Worm (Caenorhabditis elegans) whole organism, L4 larva: ENCODE measurements around the gene idpp-6.
A peak's percentile ranks its signal among the peaks of the same experiment; 100 is the strongest.

ENCODE experiments used
- T26A8.4 ChIP-seq: fragments of 200-800 bp; sonication (Bioruptor generic); IDR thresholded peaks from 2 replicates; pipeline ENCODE4 v1.3.6; 2022; ENCODE audit warnings: missing genetic modification characterization, missing compliant biosample characterization
- Y48G9A.11 ChIP-seq: fragments of 200-800 bp; sonication (Bioruptor generic); IDR thresholded peaks from 2 replicates; pipeline ENCODE4 v1.3.6; 2022; ENCODE audit warnings: missing genetic modification reagents, missing genetic modification characterization, missing compliant biosample characterization
- Y5F2A.4 ChIP-seq: fragments of 200-800 bp; sonication (Bioruptor generic); optimal IDR thresholded peaks from 2 replicates; lab custom pipeline; 2018; ENCODE audit warnings: mild to moderate bottlenecking, missing genetic modification characterization, missing compliant biosample characterization
- Y75B8A.6 ChIP-seq: fragments of 200-800 bp; sonication (Bioruptor generic); IDR thresholded peaks from 2 replicates; pipeline ENCODE4 v1.3.6; 2022; ENCODE audit warnings: missing genetic modification reagents, missing genetic modification characterization, missing compliant biosample characterization
- aha-1 ChIP-seq: fragments of 150-350 bp; peaks from one replicate; lab custom pipeline; 2014; ENCODE audit warnings: missing biosample characterization, missing genetic modification characterization
- ama-1 ChIP-seq: fragments of 150-350 bp; optimal IDR thresholded peaks from 2 replicates; lab custom pipeline; 2014; ENCODE audit warnings: inconsistent platforms, mixed read lengths
- arid-1 ChIP-seq: fragments of 200-800 bp; sonication (Bioruptor generic); conservative IDR thresholded peaks from 2 replicates; pipeline ENCODE4 v1.3.6; 2022; ENCODE audit warnings: missing genetic modification reagents, missing genetic modification characterization, missing compliant biosample characterization
- ceh-32 ChIP-seq: sonication (generic microtip); optimal IDR thresholded peaks from 2 replicates; lab custom pipeline; 2016; ENCODE audit warnings: mild to moderate bottlenecking, missing genetic modification characterization, missing compliant biosample characterization; ENCODE audit not compliant: poor library complexity
- ceh-62 ChIP-seq: sonication (generic microtip); optimal IDR thresholded peaks from 2 replicates; lab custom pipeline; 2017; ENCODE audit warnings: missing biosample characterization, missing genetic modification characterization
- ces-1 ChIP-seq: fragments of 150-350 bp; sonication (generic microtip); optimal IDR thresholded peaks from 4 replicates; lab custom pipeline; 2014; ENCODE audit warnings: missing biosample characterization, missing genetic modification reagents, missing genetic modification characterization
- cey-2 ChIP-seq: sonication (generic microtip); optimal IDR thresholded peaks from 3 replicates; lab custom pipeline; 2017; ENCODE audit warnings: missing genetic modification characterization, mild to moderate bottlenecking, missing compliant biosample characterization, antibody characterized with exemption, borderline replicate concordance; ENCODE audit not compliant: insufficient read depth
- dmd-6 ChIP-seq: fragments of 200-800 bp; sonication (Bioruptor generic); IDR thresholded peaks from 2 replicates; pipeline ENCODE4 v1.3.6; 2022; ENCODE audit warnings: missing genetic modification reagents, missing genetic modification characterization, missing compliant biosample characterization
- dmd-8 ChIP-seq: fragments of 200-800 bp; sonication (Bioruptor generic); IDR thresholded peaks from 2 replicates; pipeline ENCODE4 v1.3.6; 2022; ENCODE audit warnings: missing genetic modification characterization, missing compliant biosample characterization
- dmd-9 ChIP-seq: fragments of 200-800 bp; sonication (Bioruptor generic); IDR thresholded peaks from 2 replicates; pipeline ENCODE4 v1.3.6; 2022; ENCODE audit warnings: missing genetic modification reagents, missing genetic modification characterization, missing compliant biosample characterization
- dpl-1 ChIP-seq: fragments of 150-350 bp; optimal IDR thresholded peaks from 2 replicates; lab custom pipeline; 2014; ENCODE audit warnings: missing biosample characterization, missing genetic modification reagents, missing genetic modification characterization
- duxl-1 ChIP-seq: sonication (generic microtip); optimal IDR thresholded peaks from 2 replicates; lab custom pipeline; 2016; ENCODE audit warnings: mild to moderate bottlenecking, missing genetic modification characterization, moderate library complexity, missing compliant biosample characterization; ENCODE audit not compliant: poor library complexity
- dve-1 ChIP-seq: sonication (generic microtip); optimal IDR thresholded peaks from 2 replicates; lab custom pipeline; 2017; ENCODE audit warnings: antibody characterized with exemption, mild to moderate bottlenecking, missing genetic modification characterization, missing compliant biosample characterization; ENCODE audit not compliant: insufficient read depth
- egl-43 ChIP-seq: fragments of 200-800 bp; sonication (Bioruptor generic); IDR thresholded peaks from 2 replicates; pipeline ENCODE4 v1.3.6; 2022; ENCODE audit warnings: missing genetic modification reagents, missing genetic modification characterization, missing compliant biosample characterization
- gei-8 ChIP-seq: fragments of 200-800 bp; sonication (Bioruptor generic); optimal IDR thresholded peaks from 2 replicates; lab custom pipeline; 2018; ENCODE audit warnings: mild to moderate bottlenecking, missing genetic modification characterization, missing compliant biosample characterization
- hif-1 ChIP-seq, 2 experiments: sonication (generic microtip); optimal IDR thresholded peaks; 2 replicates each; lab custom pipeline; 2016 to 2017; ENCODE audit warnings: missing compliant biosample characterization in 2 of 2, missing genetic modification characterization in 2 of 2, missing genetic modification reagents in 2 of 2, missing genotype in 2 of 2, mild to moderate bottlenecking in 1 of 2
- lin-1 ChIP-seq: fragments of 200-800 bp; sonication (Bioruptor generic); IDR thresholded peaks from 2 replicates; pipeline ENCODE4 v1.3.6; 2022; ENCODE audit warnings: missing genetic modification reagents, missing genetic modification characterization, missing compliant biosample characterization
- lin-13 ChIP-seq: fragments of 150-350 bp; optimal IDR thresholded peaks from 2 replicates; lab custom pipeline; 2014; ENCODE audit warnings: missing biosample characterization, missing genetic modification reagents, missing genetic modification characterization
- lin-29 ChIP-seq: fragments of 200-800 bp; sonication (Bioruptor generic); IDR thresholded peaks from 2 replicates; pipeline ENCODE4 v1.3.6; 2022; ENCODE audit warnings: missing genetic modification reagents, missing genetic modification characterization, missing compliant biosample characterization
- lir-3 ChIP-seq: sonication (generic microtip); optimal IDR thresholded peaks from 2 replicates; lab custom pipeline; 2016; ENCODE audit warnings: mild to moderate bottlenecking, missing genetic modification characterization, missing compliant biosample characterization
- madf-5 ChIP-seq, 2 experiments: fragments of 200-800 bp; sonication (Bioruptor generic); IDR thresholded peaks; 2 replicates each; pipeline ENCODE4 v1.3.6; 2022; ENCODE audit warnings: missing compliant biosample characterization in 2 of 2, missing genetic modification characterization in 2 of 2
- mdl-1 ChIP-seq, 2 experiments: fragments of 150-350 bp in 1 of 2; sonication (generic microtip) in 1 of 2; optimal IDR thresholded peaks; 2 replicates each; lab custom pipeline; 2014 to 2017; ENCODE audit warnings: missing biosample characterization in 2 of 2, missing genetic modification characterization in 2 of 2
- mep-1 ChIP-seq: fragments of 150-350 bp; sonication (generic microtip); optimal IDR thresholded peaks from 3 replicates; lab custom pipeline; 2014; ENCODE audit warnings: missing biosample characterization, missing genetic modification characterization
- mxl-3 ChIP-seq: fragments of 200-800 bp; sonication (Bioruptor generic); optimal IDR thresholded peaks from 2 replicates; lab custom pipeline; 2018; ENCODE audit warnings: mild to moderate bottlenecking, missing genetic modification characterization, missing compliant biosample characterization
- nhr-10 ChIP-seq: fragments of 150-350 bp; optimal IDR thresholded peaks from 2 replicates; lab custom pipeline; 2014; ENCODE audit warnings: missing biosample characterization, missing genetic modification characterization
- nhr-102 ChIP-seq: sonication (generic microtip); optimal IDR thresholded peaks from 2 replicates; lab custom pipeline; 2016; ENCODE audit warnings: mild to moderate bottlenecking, missing genetic modification characterization, moderate library complexity, missing compliant biosample characterization
- nhr-111 ChIP-seq: fragments of 200-800 bp; sonication (Bioruptor generic); optimal IDR thresholded peaks from 2 replicates; lab custom pipeline; 2018; ENCODE audit warnings: mild to moderate bottlenecking, missing genetic modification characterization, missing compliant biosample characterization
- nhr-237 ChIP-seq: sonication (generic microtip); optimal IDR thresholded peaks from 2 replicates; lab custom pipeline; 2017; ENCODE audit warnings: missing biosample characterization, missing genetic modification characterization
- nhr-28 ChIP-seq: fragments of 150-350 bp; optimal IDR thresholded peaks from 2 replicates; lab custom pipeline; 2014; ENCODE audit warnings: missing biosample characterization, missing genetic modification characterization
- nhr-41 ChIP-seq: fragments of 200-800 bp; sonication (Bioruptor generic); IDR thresholded peaks from 2 replicates; pipeline ENCODE4 v1.3.6; 2022; ENCODE audit warnings: missing genetic modification reagents, missing genetic modification characterization, missing compliant biosample characterization
- nhr-76 ChIP-seq: fragments of 150-350 bp; optimal IDR thresholded peaks from 2 replicates; lab custom pipeline; 2014; ENCODE audit warnings: missing biosample characterization, missing genetic modification characterization
- nhr-77 ChIP-seq: fragments of 150-350 bp; optimal IDR thresholded peaks from 2 replicates; lab custom pipeline; 2014; ENCODE audit warnings: missing biosample characterization, missing genetic modification characterization
- pha-4 ChIP-seq, 2 experiments: fragments of 150-350 bp in 1 of 2; fragments of 200-800 bp in 1 of 2; sonication (Bioruptor generic) in 1 of 2; IDR thresholded peaks in 1 of 2; optimal IDR thresholded peaks in 1 of 2; 2 replicates each; pipeline versions ENCODE4 v1.3.6 to Lab custom; 2014 to 2022; ENCODE audit warnings: missing genetic modification characterization in 2 of 2, missing genetic modification reagents in 2 of 2, missing biosample characterization in 1 of 2, missing compliant biosample characterization in 1 of 2
- pqm-1 ChIP-seq: sonication (generic microtip); optimal IDR thresholded peaks from 2 replicates; lab custom pipeline; 2017; ENCODE audit warnings: missing biosample characterization, missing genetic modification characterization
- saeg-2 ChIP-seq: fragments of 200-800 bp; sonication (Bioruptor generic); IDR thresholded peaks from 2 replicates; pipeline ENCODE4 v1.3.6; 2022; ENCODE audit warnings: missing genetic modification reagents, missing genetic modification characterization, missing compliant biosample characterization
- set-16 ChIP-seq: fragments of 200-800 bp; sonication (Bioruptor generic); IDR thresholded peaks from 2 replicates; pipeline ENCODE4 v1.3.6; 2022; ENCODE audit warnings: missing genetic modification reagents, missing genetic modification characterization, missing compliant biosample characterization
- spr-3 ChIP-seq: fragments of 200-800 bp; sonication (Bioruptor generic); optimal IDR thresholded peaks from 2 replicates; lab custom pipeline; 2018; ENCODE audit warnings: mild to moderate bottlenecking, missing genetic modification characterization, missing compliant biosample characterization
- tra-1 ChIP-seq: fragments of 200-800 bp; sonication (Bioruptor generic); IDR thresholded peaks from 2 replicates; pipeline ENCODE4 v1.3.6; 2022; ENCODE audit warnings: missing genetic modification reagents, missing genetic modification characterization, missing compliant biosample characterization
- unc-130 ChIP-seq: sonication (generic microtip); optimal IDR thresholded peaks from 2 replicates; lab custom pipeline; 2016; ENCODE audit warnings: missing genetic modification reagents, missing genetic modification characterization, missing compliant biosample characterization
- unc-39 ChIP-seq: sonication (generic microtip); optimal IDR thresholded peaks from 2 replicates; lab custom pipeline; 2017; ENCODE audit warnings: missing biosample characterization, missing genetic modification characterization
- zag-1 ChIP-seq: fragments of 150-350 bp; optimal IDR thresholded peaks from 2 replicates; lab custom pipeline; 2014; ENCODE audit warnings: missing biosample characterization, missing genetic modification characterization
- zfp-2 ChIP-seq: sonication (generic microtip); optimal IDR thresholded peaks from 2 replicates; lab custom pipeline; 2016; ENCODE audit warnings: mild to moderate bottlenecking, missing genetic modification characterization, missing compliant biosample characterization
- ztf-7 ChIP-seq: fragments of 150-350 bp; optimal IDR thresholded peaks from 2 replicates; lab custom pipeline; 2014; ENCODE audit warnings: missing biosample characterization, missing genetic modification characterization

The idpp-6 gene

DNA sequence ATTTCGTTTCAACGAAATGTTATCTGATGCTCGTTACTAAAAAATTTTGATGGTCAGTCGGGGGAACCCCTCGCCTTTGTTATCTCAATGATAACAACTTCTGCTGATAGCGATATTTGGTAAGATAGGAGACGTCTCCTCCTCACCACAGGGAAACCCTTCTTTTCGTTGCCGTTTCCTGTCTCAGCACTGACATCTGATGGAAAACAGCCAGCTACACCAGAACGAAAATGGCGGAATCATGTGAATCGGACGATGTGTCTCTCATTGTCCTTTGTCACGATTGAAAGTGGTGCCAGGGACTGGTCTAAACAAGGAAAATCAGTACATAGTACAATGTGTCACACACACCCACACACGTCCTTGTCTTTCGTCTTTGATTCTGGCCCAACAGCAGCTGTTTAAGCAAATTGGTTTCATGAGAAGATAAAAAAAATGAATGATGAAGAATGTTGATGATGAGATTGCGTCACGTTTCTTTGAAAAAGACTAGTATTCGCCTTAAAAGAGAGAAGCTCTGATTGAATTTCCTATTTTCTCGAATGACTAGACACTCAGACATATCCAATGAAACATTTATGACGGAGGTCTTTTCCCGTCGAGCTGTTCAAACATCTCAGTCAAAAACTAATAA lies 46.5 kb upstream of the idpp-6 start (continued):
- TF ChIP-seq zfp-2 (tag; lab: Kevin White, UChicago) (no peak), gei-8 (peak; percentile 27), pha-4 (GFP tag; IDR thresholded peaks at IDR 0.05; lab: Robert Waterston, UW) (no peak), pha-4 (tag; optimal IDR thresholded peaks at IDR 0.05; lab: Kevin White, UChicago) (no peak), ama-1 (lab: Kevin White, UChicago) (no peak)

DNA sequence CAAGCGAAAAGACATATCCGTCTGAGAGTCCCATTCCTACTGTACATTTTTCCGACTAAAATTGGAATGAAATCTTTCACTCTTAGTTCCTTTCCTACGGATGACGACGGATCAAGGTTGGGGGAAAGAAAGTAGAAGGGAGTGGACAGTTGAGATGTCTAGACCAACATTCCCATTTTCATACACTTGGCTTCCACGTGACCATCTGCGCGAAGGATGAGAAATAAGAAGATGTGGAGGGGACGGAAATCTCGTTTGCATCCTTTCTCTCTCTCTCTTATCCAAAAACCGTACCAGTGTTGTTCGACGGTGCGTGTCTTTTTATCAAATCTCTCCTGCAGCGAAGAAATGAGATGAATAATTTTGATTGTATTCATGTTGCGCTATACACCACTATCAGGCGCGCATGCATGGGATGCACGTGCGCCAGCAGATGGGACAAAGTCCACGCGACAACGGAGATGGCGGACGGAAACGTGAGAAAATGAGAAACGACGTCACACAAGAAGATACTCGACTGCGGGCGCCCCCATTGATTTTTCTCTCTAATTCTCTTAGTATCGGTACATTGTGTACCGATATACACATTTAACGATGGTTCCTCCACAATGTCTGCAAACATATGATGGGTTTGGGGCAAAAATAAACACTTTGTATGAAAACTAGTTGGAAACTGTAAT lies 45.5 kb upstream of the idpp-6 start:
- TF ChIP-seq nhr-28: peak; percentile 94
- peak; percentile 62 for TF ChIP-seq lin-13
- no peak for TF ChIP-seq dmd-9 (GFP tag; lab: Robert Waterston, UW)
- peak; percentile 91 for TF ChIP-seq nhr-10 (tag; lab: Kevin White, UChicago)
- TF ChIP-seq hif-1 (tag; optimal IDR thresholded peaks at IDR 0.05; lab: Kevin White, UChicago): peak; percentile 77 to 97
- peak; percentile 84; the same call in 1 of the 2 replicates for TF ChIP-seq saeg-2 (GFP tag; lab: Robert Waterston, UW)
- TF ChIP-seq tra-1 (GFP tag; lab: Robert Waterston, UW): peak; percentile 93
- TF ChIP-seq dve-1 (tag; lab: Kevin White, UChicago): peak; percentile 91
- peak; percentile 52 for TF ChIP-seq nhr-76 (tag; lab: Kevin White, UChicago)
- TF ChIP-seq cey-2 (tag; lab: Kevin White, UChicago): peak; percentile 91
- TF ChIP-seq ces-1 (GFP tag; lab: Kevin White, UChicago): no peak
- TF ChIP-seq duxl-1: no peak
- no peak for TF ChIP-seq zag-1
- peak; percentile 36 for TF ChIP-seq dpl-1
- TF ChIP-seq pqm-1 (tag; lab: Kevin White, UChicago): peak; percentile 13
- no peak for TF ChIP-seq dmd-8 (GFP tag; lab: Robert Waterston, UW)
- no peak for TF ChIP-seq ceh-32 (tag; lab: Kevin White, UChicago)
- TF ChIP-seq spr-3 (GFP tag; lab: Kevin White, UChicago): peak; percentile 30
- TF ChIP-seq Y48G9A.11 (GFP tag; lab: Robert Waterston, UW): no peak
- TF ChIP-seq Y5F2A.4: no peak
- TF ChIP-seq nhr-41: no peak
- no peak for TF ChIP-seq madf-5 (GFP tag; IDR thresholded peaks at IDR 0.05; lab: Robert Waterston, UW)
- TF ChIP-seq mep-1 (tag; lab: Kevin White, UChicago): peak; percentile 92
- TF ChIP-seq Y75B8A.6 (GFP tag; lab: Robert Waterston, UW): no peak
- peak; percentile 91 for TF ChIP-seq lin-1 (GFP tag; lab: Robert Waterston, UW)
- TF ChIP-seq lin-29: no peak
- peak; percentile 66 for TF ChIP-seq arid-1
- peak; percentile 98 for TF ChIP-seq dmd-6 (GFP tag; lab: Robert Waterston, UW)
- no peak for TF ChIP-seq ceh-62 (tag; lab: Kevin White, UChicago)
- peak; percentile 72 for TF ChIP-seq egl-43 (GFP tag; lab: Robert Waterston, UW)
- peak; percentile 64 for TF ChIP-seq nhr-77 (tag; lab: Kevin White, UChicago)
- TF ChIP-seq nhr-237: no peak
- TF ChIP-seq mxl-3 (GFP tag; lab: Kevin White, UChicago): peak; percentile 97
- peak; percentile 100 for TF ChIP-seq mdl-1 (tag; optimal IDR thresholded peaks at IDR 0.05; lab: Kevin White, UChicago)
- TF ChIP-seq T26A8.4 (GFP tag; lab: Robert Waterston, UW): peak; percentile 87
- peak; percentile 27 for TF ChIP-seq lir-3 (tag; lab: Kevin White, UChicago)
- peak; percentile 100 for TF ChIP-seq aha-1 (tag; lab: Kevin White, UChicago)
- no peak for TF ChIP-seq nhr-111 (GFP tag; lab: Kevin White, UChicago)
- peak; percentile 65 for TF ChIP-seq set-16 (GFP tag; lab: Robert Waterston, UW)
- peak; percentile 95 for TF ChIP-seq gei-8
- no peak for TF ChIP-seq ztf-7 (tag; lab: Kevin White, UChicago)
- TF ChIP-seq unc-130 (GFP tag; lab: Kevin White, UChicago): no peak
- TF ChIP-seq unc-39 (tag; lab: Kevin White, UChicago): no peak
- TF ChIP-seq nhr-102 (tag; lab: Kevin White, UChicago): peak; percentile 95
